Worm (Caenorhabditis elegans) whole organism, midembryonic: ENCODE data around the gene Y62H9A.7.

Source experiments
- T22C8.4 ChIP-seq: fragments of 200-800 bp; sonication (Bioruptor generic); IDR thresholded peaks from 2 replicates; pipeline ENCODE4 v1.3.6; 2022; ENCODE audit warnings: missing genetic modification characterization, missing compliant biosample characterization
- cog-1 ChIP-seq: sonication (generic microtip); optimal IDR thresholded peaks from 2 replicates; lab custom pipeline; 2016; ENCODE audit warnings: missing genetic modification characterization, missing compliant biosample characterization
- flt-1 ChIP-seq: fragments of 200-800 bp; sonication (Bioruptor generic); IDR thresholded peaks from 2 replicates; pipeline ENCODE4 v1.3.6; 2022; ENCODE audit warnings: missing genetic modification characterization, missing compliant biosample characterization
- klf-2 ChIP-seq: fragments of 200-800 bp; sonication (Bioruptor generic); conservative IDR thresholded peaks from 2 replicates; pipeline ENCODE4 v1.3.6; 2022; ENCODE audit warnings: missing genetic modification reagents, missing genetic modification characterization, missing compliant biosample characterization
- med-1 ChIP-seq: sonication (generic microtip); optimal IDR thresholded peaks from 2 replicates; lab custom pipeline; 2017; ENCODE audit warnings: missing genetic modification characterization, mild to moderate bottlenecking, missing compliant biosample characterization, antibody characterized with exemption, missing genetic modification reagents; ENCODE audit not compliant: insufficient read depth
- ref-1 ChIP-seq: fragments of 200-800 bp; sonication (Bioruptor generic); conservative IDR thresholded peaks from 2 replicates; pipeline ENCODE4 v1.3.6; 2022; ENCODE audit warnings: missing genetic modification reagents, missing genetic modification characterization, missing compliant biosample characterization
- tab-1 ChIP-seq: fragments of 200-800 bp; sonication (Bioruptor generic); IDR thresholded peaks from 2 replicates; pipeline ENCODE4 v1.3.6; 2022; ENCODE audit warnings: missing genetic modification characterization, missing compliant biosample characterization
- ztf-23 ChIP-seq: fragments of 200-800 bp; sonication (Bioruptor generic); IDR thresholded peaks from 2 replicates; pipeline ENCODE4 v1.3.6; 2022; ENCODE audit warnings: missing genetic modification reagents, missing genetic modification characterization, missing compliant biosample characterization
- ztf-29 ChIP-seq: fragments of 200-800 bp; sonication (Bioruptor generic); IDR thresholded peaks from 2 replicates; pipeline ENCODE4 v1.3.6; 2022; ENCODE audit warnings: missing genetic modification reagents, missing genetic modification characterization, missing compliant biosample characterization

Y62H9A.7 gene

DNA sequence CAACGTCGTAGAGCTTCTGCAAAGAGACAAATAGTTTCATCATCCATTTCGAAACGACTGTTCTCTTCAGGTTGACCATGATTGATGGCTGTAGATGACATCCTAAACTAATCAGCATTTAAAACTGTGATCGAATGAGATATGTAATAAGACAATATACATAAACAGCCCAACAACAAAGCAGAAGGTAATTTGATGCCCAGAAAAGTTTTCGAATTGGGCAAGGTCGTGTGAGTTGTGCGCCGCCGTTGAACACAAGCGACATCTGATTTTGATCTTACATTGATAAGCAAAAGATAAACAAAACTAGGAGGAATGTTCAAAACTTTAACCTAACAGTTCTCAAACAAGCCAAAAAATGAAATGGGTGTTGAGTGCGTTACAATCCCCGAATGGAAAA lies at the start of gene Y62H9A.7:
TSS of gene Y62H9A.7 (minus strand) at position 101 of the 400 bp plus-strand sequence.
- no peak for TF ChIP-seq cog-1 (tag; lab: Kevin White, UChicago)
- TF ChIP-seq klf-2 (GFP tag; lab: Robert Waterston, UW) = no peak
- no peak for TF ChIP-seq tab-1 (GFP tag; lab: Robert Waterston, UW)
- no peak for TF ChIP-seq med-1
- TF ChIP-seq ztf-23 (GFP tag; lab: Robert Waterston, UW) = no peak
- no peak for TF ChIP-seq ztf-29 (GFP tag; lab: Robert Waterston, UW)

DNA sequence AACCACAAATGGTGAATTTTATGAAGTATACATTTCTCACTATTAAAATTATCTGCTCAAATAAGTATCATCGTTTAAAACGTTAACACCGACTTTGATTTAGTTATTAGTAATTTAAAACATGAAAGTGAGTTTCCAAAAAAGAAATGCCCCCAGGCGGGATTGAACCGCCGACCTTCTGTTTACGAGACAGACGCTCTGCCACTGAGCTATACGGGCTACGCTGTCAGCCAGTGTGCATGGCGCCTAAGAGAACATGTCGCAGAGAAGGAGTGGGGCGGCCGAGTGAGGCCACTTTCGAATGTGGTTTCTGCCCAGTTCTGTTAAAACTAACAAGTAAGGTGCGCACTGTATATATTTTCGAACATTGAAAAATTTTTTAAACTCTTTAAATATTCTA lies 49.5 kb upstream of the Y62H9A.7 start:
- TF ChIP-seq cog-1 (tag; lab: Kevin White, UChicago) (peak; percentile 69), ztf-23 (GFP tag; lab: Robert Waterston, UW) (peak; percentile 85), ref-1 (GFP tag; lab: Robert Waterston, UW) (peak; percentile 72), ztf-29 (GFP tag; lab: Robert Waterston, UW) (0 out of 2 replicates have a peak, but pooled peaks have one; percentile 58), T22C8.4 (GFP tag; lab: Robert Waterston, UW) (peak; percentile 63; the same call in 1 of the 2 replicates), med-1 (peak; percentile 41), klf-2 (GFP tag; lab: Robert Waterston, UW) (peak; percentile 79), flt-1 (GFP tag; lab: Robert Waterston, UW) (peak; percentile 92), tab-1 (GFP tag; lab: Robert Waterston, UW) (peak; percentile 90)

DNA sequence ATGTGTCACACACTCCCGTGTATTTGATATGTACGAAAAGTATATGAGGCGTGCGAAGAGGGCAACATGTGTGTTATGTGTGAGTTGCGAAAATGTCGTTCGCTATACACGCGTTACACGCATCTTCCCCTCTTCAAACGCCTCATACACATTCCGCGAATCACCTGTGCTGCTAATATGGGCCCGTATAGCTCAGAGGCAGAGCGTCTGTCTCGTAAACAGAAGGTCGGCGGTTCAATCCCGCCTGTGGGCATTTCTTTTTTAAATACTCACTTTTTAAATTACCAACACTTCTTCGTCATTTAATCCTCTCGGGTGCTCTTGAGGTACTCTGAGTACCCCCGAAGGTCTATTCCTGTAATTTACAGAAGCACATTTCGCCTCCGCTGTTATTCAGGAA lies 48.1 kb upstream of the Y62H9A.7 start:
- 0 out of 2 replicates have a peak, but pooled peaks have one; percentile 32 for TF ChIP-seq tab-1 (GFP tag; lab: Robert Waterston, UW)
- no peak for TF ChIP-seq med-1
- no peak for TF ChIP-seq ref-1 (GFP tag; lab: Robert Waterston, UW)
- TF ChIP-seq ztf-29 (GFP tag; lab: Robert Waterston, UW) = no peak
- TF ChIP-seq klf-2 (GFP tag; lab: Robert Waterston, UW) = no peak
- no peak for TF ChIP-seq ztf-23 (GFP tag; lab: Robert Waterston, UW)
- 0 out of 2 replicates have a peak, but pooled peaks have one; percentile 32 for TF ChIP-seq flt-1 (GFP tag; lab: Robert Waterston, UW)
- TF ChIP-seq cog-1 (tag; lab: Kevin White, UChicago) = no peak
- no peak for TF ChIP-seq T22C8.4 (GFP tag; lab: Robert Waterston, UW)

DNA sequence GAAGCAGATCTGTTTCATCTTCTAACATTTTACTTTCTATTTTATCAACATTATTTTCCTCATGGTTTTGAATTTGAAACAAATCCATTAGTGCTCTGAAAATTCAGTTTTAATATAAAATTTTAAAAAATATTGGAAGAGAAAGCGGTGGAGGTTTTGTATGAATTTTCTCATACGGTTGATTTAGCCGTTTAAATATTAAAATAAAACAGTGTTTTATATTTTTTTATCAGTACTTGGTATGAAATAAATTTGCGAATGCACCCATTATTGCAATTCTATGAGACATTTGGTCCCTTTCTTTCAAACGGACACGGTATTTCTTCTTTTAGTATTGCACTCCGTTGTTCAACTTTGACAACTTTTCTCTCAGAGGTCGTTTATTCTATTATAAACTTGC lies 46.1 kb upstream of the Y62H9A.7 start, which contains the start of gene dot-1.4:
TSS of gene dot-1.4 (minus strand) at position 101 of the 400 bp plus-strand sequence.
- TF ChIP-seq T22C8.4 (GFP tag; lab: Robert Waterston, UW) (no peak), med-1 (no peak), ztf-29 (GFP tag; lab: Robert Waterston, UW) (no peak)

DNA sequence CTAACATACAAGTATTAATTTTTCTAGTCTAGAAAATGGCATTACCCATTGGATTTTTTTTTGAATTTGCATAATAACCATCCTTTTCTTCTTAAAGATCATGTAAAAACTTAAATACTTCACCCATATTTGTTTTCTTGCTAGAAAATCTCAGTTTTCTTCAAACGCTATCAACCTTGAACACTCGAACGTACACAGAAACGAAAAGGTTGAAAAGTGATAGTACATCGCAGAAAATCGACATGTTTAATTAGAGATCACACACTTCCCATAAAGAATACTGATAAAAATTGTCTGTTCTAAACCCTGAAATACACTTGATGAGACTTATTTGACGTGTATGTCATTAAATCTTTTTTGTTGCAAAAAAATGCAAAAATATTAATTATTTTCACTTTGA lies 42.1 kb upstream of the Y62H9A.7 start, which contains the start of gene F55G7.4:
TSS of gene F55G7.4 (plus strand) at position 301 of the 400 bp plus-strand sequence.
- TF ChIP-seq ref-1 (GFP tag; lab: Robert Waterston, UW) (no peak), cog-1 (tag; lab: Kevin White, UChicago) (no peak), flt-1 (GFP tag; lab: Robert Waterston, UW) (no peak), med-1 (no peak), T22C8.4 (GFP tag; lab: Robert Waterston, UW) (no peak), ztf-23 (GFP tag; lab: Robert Waterston, UW) (no peak), ztf-29 (GFP tag; lab: Robert Waterston, UW) (no peak), klf-2 (GFP tag; lab: Robert Waterston, UW) (no peak), tab-1 (GFP tag; lab: Robert Waterston, UW) (no peak)

DNA sequence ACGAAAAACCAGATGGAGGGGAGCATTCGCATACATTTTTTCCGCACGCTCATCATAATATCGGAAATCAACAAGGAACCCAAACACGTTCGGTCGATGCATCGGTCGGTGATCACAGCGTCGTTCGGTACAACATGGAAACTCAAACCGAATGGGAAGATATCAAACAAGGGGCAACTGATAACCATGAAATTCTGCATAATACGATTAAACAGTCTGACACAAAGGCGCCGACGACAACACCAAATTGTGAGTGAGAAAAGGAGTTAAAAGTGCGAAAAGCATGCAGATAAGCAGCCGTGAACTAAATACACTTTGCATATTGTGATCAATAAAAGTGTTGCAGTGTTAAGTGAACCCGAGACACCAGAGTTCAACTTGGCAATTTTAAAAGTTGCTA lies 39.8 kb upstream of the Y62H9A.7 start:
- TF ChIP-seq ztf-23 (GFP tag; lab: Robert Waterston, UW) (no peak), ztf-29 (GFP tag; lab: Robert Waterston, UW) (no peak), tab-1 (GFP tag; lab: Robert Waterston, UW) (no peak), med-1 (no peak), ref-1 (GFP tag; lab: Robert Waterston, UW) (no peak), flt-1 (GFP tag; lab: Robert Waterston, UW) (no peak), cog-1 (tag; lab: Kevin White, UChicago) (no peak), T22C8.4 (GFP tag; lab: Robert Waterston, UW) (no peak), klf-2 (GFP tag; lab: Robert Waterston, UW) (no peak)

DNA sequence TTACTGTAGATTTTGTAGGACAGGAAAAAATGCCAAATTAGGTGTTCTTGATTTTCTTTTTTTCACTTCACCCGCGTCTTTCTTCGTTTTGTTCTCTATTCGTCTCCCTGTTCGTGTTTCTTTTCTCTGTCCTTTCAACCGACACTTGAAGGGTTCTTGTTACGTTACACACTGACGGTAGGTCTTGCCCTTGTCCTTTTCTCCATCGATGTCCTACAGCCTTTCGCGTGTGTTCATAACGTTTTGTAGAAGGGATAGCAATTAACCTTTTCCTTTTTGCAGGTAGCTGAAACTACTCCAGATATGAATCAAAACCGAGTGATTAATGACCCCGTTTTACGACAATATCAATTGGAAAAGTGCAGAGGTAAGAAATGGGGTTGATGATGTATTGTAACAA lies 38.7 kb upstream of the Y62H9A.7 start, which contains the start of gene F55G7.1:
TSS of gene F55G7.1 (plus strand) at position 276 of the 400 bp plus-strand sequence.
- no peak for TF ChIP-seq ref-1 (GFP tag; lab: Robert Waterston, UW)
- TF ChIP-seq klf-2 (GFP tag; lab: Robert Waterston, UW) = no peak
- TF ChIP-seq T22C8.4 (GFP tag; lab: Robert Waterston, UW) = no peak
- no peak for TF ChIP-seq ztf-29 (GFP tag; lab: Robert Waterston, UW)
- TF ChIP-seq tab-1 (GFP tag; lab: Robert Waterston, UW) = no peak
- TF ChIP-seq cog-1 (tag; lab: Kevin White, UChicago) = no peak
- TF ChIP-seq med-1 = no peak
- TF ChIP-seq ztf-23 (GFP tag; lab: Robert Waterston, UW) = no peak
- no peak for TF ChIP-seq flt-1 (GFP tag; lab: Robert Waterston, UW)

DNA sequence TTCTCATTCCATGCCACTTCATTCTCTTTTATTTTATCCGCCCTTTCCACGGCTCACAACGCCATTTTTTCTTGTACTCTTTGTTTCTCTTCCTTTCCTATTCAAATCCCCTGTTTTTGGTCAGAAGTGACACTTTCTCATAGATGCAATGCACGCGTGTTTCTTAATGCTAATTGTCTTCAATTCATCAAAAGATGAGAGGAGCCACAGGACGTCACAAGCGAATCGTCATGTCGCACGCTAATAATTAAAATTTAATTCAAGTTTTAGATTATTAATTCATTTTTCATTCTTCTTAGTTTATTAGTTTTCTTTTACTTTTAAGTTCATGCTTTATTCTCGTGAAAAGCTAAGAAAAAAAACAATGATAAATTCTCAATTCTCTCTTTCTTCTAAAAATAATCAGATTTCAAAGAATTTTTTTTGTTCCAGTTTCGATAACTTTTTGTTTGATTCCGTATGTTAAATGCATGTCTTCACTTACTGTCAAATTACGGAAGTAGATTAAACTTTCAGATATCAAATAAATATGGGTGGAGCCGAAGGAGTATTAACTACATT lies 35.3 kb upstream of the Y62H9A.7 start, which contains the start of gene Y62H9A.14:
TSS of gene Y62H9A.14 (plus strand) at position 511 of the 561 bp plus-strand sequence.
- TF ChIP-seq ztf-23 (GFP tag; lab: Robert Waterston, UW) (no peak), T22C8.4 (GFP tag; lab: Robert Waterston, UW) (no peak), flt-1 (GFP tag; lab: Robert Waterston, UW) (no peak)

DNA sequence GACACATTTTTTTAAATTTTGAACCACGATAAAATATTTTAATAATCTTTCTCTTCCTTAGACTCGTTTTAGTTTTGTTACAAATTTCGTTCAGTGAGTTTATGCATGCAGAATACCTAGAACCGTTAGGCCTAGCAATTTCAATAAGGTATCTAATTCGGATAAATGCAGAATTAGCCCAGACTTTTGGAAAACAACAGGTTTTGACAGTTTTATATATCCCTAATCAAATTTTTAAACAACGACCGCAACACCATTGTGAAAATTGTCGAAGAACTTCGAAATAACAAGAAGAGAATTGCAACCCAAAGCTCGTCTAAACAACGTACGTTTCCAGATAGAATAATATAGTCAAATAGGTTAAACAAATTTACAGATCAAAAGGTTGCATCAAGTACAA lies 32.5 kb upstream of the Y62H9A.7 start, which contains the start of gene Y62H9A.16:
TSS of gene Y62H9A.16 (plus strand) at position 301 of the 400 bp plus-strand sequence.
- no peak for TF ChIP-seq cog-1 (tag; lab: Kevin White, UChicago)
- no peak for TF ChIP-seq klf-2 (GFP tag; lab: Robert Waterston, UW)
- TF ChIP-seq med-1 = no peak
- TF ChIP-seq T22C8.4 (GFP tag; lab: Robert Waterston, UW) = no peak
- no peak for TF ChIP-seq ztf-29 (GFP tag; lab: Robert Waterston, UW)
- no peak for TF ChIP-seq ztf-23 (GFP tag; lab: Robert Waterston, UW)
- TF ChIP-seq tab-1 (GFP tag; lab: Robert Waterston, UW) = no peak
- TF ChIP-seq flt-1 (GFP tag; lab: Robert Waterston, UW) = no peak
- TF ChIP-seq ref-1 (GFP tag; lab: Robert Waterston, UW) = no peak
